Fruit fly (Drosophila melanogaster) whole organism, embryonic: ENCODE results near the gene CG13392.
A peak's percentile ranks its signal among the peaks of the same experiment; 100 is the strongest.

Experiments
- B-H2 ChIP-seq: fragments of 200-800 bp; sonication (Bioruptor generic); optimal IDR thresholded peaks from 2 replicates; lab custom pipeline; 2018; ENCODE audit warnings: missing biosample characterization, mild to moderate bottlenecking, missing genetic modification characterization
- Bdp1 ChIP-seq: fragments of 200-800 bp; sonication (Bioruptor generic); optimal IDR thresholded peaks from 3 replicates; lab custom pipeline; 2016; ENCODE audit warnings: missing biosample characterization, missing genetic modification characterization
- CG10543 ChIP-seq: fragments of 200-800 bp; sonication (Bioruptor generic); optimal IDR thresholded peaks from 3 replicates; lab custom pipeline; 2017; ENCODE audit warnings: missing biosample characterization, mild to moderate bottlenecking, missing genetic modification characterization, moderate library complexity
- CG12391 ChIP-seq: fragments of 200-800 bp; sonication (Bioruptor generic); optimal IDR thresholded peaks from 3 replicates; lab custom pipeline; 2018; ENCODE audit warnings: missing biosample characterization, mild to moderate bottlenecking, missing genetic modification characterization, moderate library complexity
- CG13296 ChIP-seq: fragments of 200-800 bp; sonication (Bioruptor generic); optimal IDR thresholded peaks from 3 replicates; lab custom pipeline; 2018; ENCODE audit warnings: missing biosample characterization, mild to moderate bottlenecking, missing genetic modification characterization
- CG13424 ChIP-seq: fragments of 200-800 bp; sonication (Bioruptor generic); optimal IDR thresholded peaks from 2 replicates; lab custom pipeline; 2019; ENCODE audit warnings: missing biosample characterization, mild to moderate bottlenecking, missing genetic modification characterization, moderate library complexity
- CG14710 ChIP-seq: fragments of 200-800 bp; sonication (Bioruptor generic); optimal IDR thresholded peaks from 3 replicates; lab custom pipeline; 2019; ENCODE audit warnings: missing biosample characterization, mild to moderate bottlenecking, missing genetic modification characterization, moderate library complexity
- CG15269 ChIP-seq: fragments of 200-800 bp; sonication (Bioruptor generic); optimal IDR thresholded peaks from 2 replicates; lab custom pipeline; 2018; ENCODE audit warnings: missing biosample characterization, mild to moderate bottlenecking, missing genetic modification characterization, moderate library complexity
- CG15479 ChIP-seq: fragments of 200-800 bp; sonication (Bioruptor generic); optimal IDR thresholded peaks from 3 replicates; lab custom pipeline; 2019; ENCODE audit warnings: missing biosample characterization, mild to moderate bottlenecking, missing genetic modification characterization, moderate library complexity
- CG15601 ChIP-seq: fragments of 200-800 bp; sonication (Bioruptor generic); optimal IDR thresholded peaks from 3 replicates; lab custom pipeline; 2019; ENCODE audit warnings: missing biosample characterization, mild to moderate bottlenecking, missing genetic modification characterization, moderate library complexity
- CG1602 ChIP-seq: fragments of 200-800 bp; sonication (Bioruptor generic); optimal IDR thresholded peaks from 3 replicates; lab custom pipeline; 2016; ENCODE audit warnings: missing biosample characterization, missing genetic modification characterization
- CG2120 ChIP-seq: fragments of 200-800 bp; sonication (Bioruptor generic); optimal IDR thresholded peaks from 3 replicates; lab custom pipeline; 2016; ENCODE audit warnings: missing biosample characterization, missing genetic modification characterization
- CG30020 ChIP-seq: fragments of 200-800 bp; optimal IDR thresholded peaks from 2 replicates; lab custom pipeline; 2019; ENCODE audit warnings: missing biosample characterization, mild to moderate bottlenecking, missing genetic modification characterization, moderate library complexity
- CG31224 ChIP-seq: fragments of 200-800 bp; sonication (Bioruptor generic); IDR thresholded peaks from 2 replicates; pipeline ENCODE4 v1.3.6; 2022; ENCODE audit warnings: missing biosample characterization, missing genetic modification characterization
- CG32767 ChIP-seq: fragments of 200-800 bp; sonication (Bioruptor generic); IDR thresholded peaks from 2 replicates; pipeline ENCODE4 v1.3.6; 2022; ENCODE audit warnings: missing biosample characterization, missing genetic modification characterization
- CG3995 ChIP-seq: fragments of 200-800 bp; sonication (Bioruptor generic); optimal IDR thresholded peaks from 3 replicates; lab custom pipeline; 2016; ENCODE audit warnings: missing biosample characterization, missing genetic modification characterization
- CG4617 ChIP-seq: fragments of 200-800 bp; sonication (Bioruptor generic); optimal IDR thresholded peaks from 3 replicates; lab custom pipeline; 2016; ENCODE audit warnings: missing biosample characterization, missing genetic modification characterization, borderline replicate concordance
- CG6791 ChIP-seq: fragments of 200-800 bp; sonication (Bioruptor generic); IDR thresholded peaks from 3 replicates; pipeline ENCODE4 v1.3.6; 2022; ENCODE audit warnings: missing biosample characterization, missing genetic modification characterization; ENCODE audit not compliant: partially characterized antibody
- CG7271 ChIP-seq: fragments of 200-800 bp; sonication (Bioruptor generic); optimal IDR thresholded peaks from 2 replicates; lab custom pipeline; 2018; ENCODE audit warnings: missing biosample characterization, mild to moderate bottlenecking, missing genetic modification characterization, moderate library complexity
- CG8359 ChIP-seq: fragments of 200-800 bp; sonication (Bioruptor generic); optimal IDR thresholded peaks from 2 replicates; lab custom pipeline; 2017; ENCODE audit warnings: missing biosample characterization, mild to moderate bottlenecking, missing genetic modification characterization, borderline replicate concordance
- CG9437 ChIP-seq: fragments of 200-800 bp; sonication (Bioruptor generic); optimal IDR thresholded peaks from 2 replicates; lab custom pipeline; 2018; ENCODE audit warnings: missing biosample characterization, mild to moderate bottlenecking, missing genetic modification characterization
- Deaf1 ChIP-seq: fragments of 200-800 bp; optimal IDR thresholded peaks from 3 replicates; lab custom pipeline; 2019; ENCODE audit warnings: missing biosample characterization, mild to moderate bottlenecking, missing genetic modification characterization, moderate library complexity
- Dref ChIP-seq: fragments of 200-800 bp; sonication (Bioruptor generic); IDR thresholded peaks from 2 replicates; pipeline ENCODE4 v1.3.6; 2022; ENCODE audit warnings: missing biosample characterization, missing genetic modification characterization
- E2f2 ChIP-seq: fragments of 200-800 bp; sonication (Bioruptor generic); IDR thresholded peaks from 2 replicates; pipeline ENCODE4 v1.3.6; 2022; ENCODE audit warnings: missing biosample characterization, missing genetic modification characterization
- Lhr ChIP-seq: fragments of 200-800 bp; sonication (Bioruptor generic); optimal IDR thresholded peaks from 3 replicates; lab custom pipeline; 2017; ENCODE audit warnings: mild to moderate bottlenecking, missing biosample characterization, missing genetic modification reagents, missing genetic modification characterization
- Med ChIP-seq: fragments of 200-800 bp; sonication (Bioruptor generic); peaks from one replicate; lab custom pipeline; 2016; ENCODE audit warnings: missing biosample characterization, missing genetic modification characterization, mild to moderate bottlenecking, inconsistent platforms, moderate library complexity
- Myb ChIP-seq: fragments of 200-800 bp; sonication (Bioruptor generic); optimal IDR thresholded peaks from 2 replicates; lab custom pipeline; 2016; ENCODE audit warnings: missing biosample characterization, missing genetic modification characterization
- Rfx ChIP-seq: fragments of 200-800 bp; sonication (Bioruptor generic); IDR thresholded peaks from 2 replicates; pipeline ENCODE4 v1.3.6; 2022; ENCODE audit warnings: missing biosample characterization, missing genetic modification characterization
- Stat92E ChIP-seq, 3 experiments: fragments of >200 bp in 2 of 3; fragments of 200-800 bp in 1 of 3; sonication (Bioruptor generic) in 1 of 3; optimal IDR thresholded peaks; 2 replicates each; lab custom pipeline; 2017 to 2019; ENCODE audit warnings: missing biosample characterization in 3 of 3, missing genetic modification characterization in 3 of 3, mild to moderate bottlenecking in 1 of 3, moderate library complexity in 1 of 3
- amos ChIP-seq: fragments of 200-800 bp; sonication (Bioruptor generic); IDR thresholded peaks from 2 replicates; pipeline ENCODE4 v1.3.6; 2022; ENCODE audit warnings: missing biosample characterization, missing genetic modification characterization; ENCODE audit not compliant: partially characterized antibody
- bab2 ChIP-seq: fragments of 200-800 bp; sonication (Bioruptor generic); optimal IDR thresholded peaks from 2 replicates; lab custom pipeline; 2016; ENCODE audit warnings: missing biosample characterization, missing genetic modification characterization
- bbx ChIP-seq: fragments of 200-800 bp; sonication (Bioruptor generic); IDR thresholded peaks from 2 replicates; pipeline ENCODE4 v1.3.6; 2022; ENCODE audit warnings: missing biosample characterization, missing genetic modification characterization; ENCODE audit not compliant: partially characterized antibody
- btn ChIP-seq: fragments of 200-800 bp; sonication (Bioruptor generic); optimal IDR thresholded peaks from 2 replicates; lab custom pipeline; 2016; ENCODE audit warnings: missing biosample characterization, missing genetic modification characterization
- gce ChIP-seq: fragments of 200-800 bp; sonication (Bioruptor generic); IDR thresholded peaks from 3 replicates; pipeline ENCODE4 v1.3.6; 2022; ENCODE audit warnings: missing biosample characterization, missing genetic modification characterization
- hb ChIP-seq: fragments of 200-800 bp; sonication (Bioruptor generic); IDR thresholded peaks from 3 replicates; pipeline ENCODE4 v1.3.6; 2022; ENCODE audit warnings: missing biosample characterization, missing genetic modification characterization; ENCODE audit not compliant: partially characterized antibody
- jing ChIP-seq: fragments of 200-800 bp; sonication (Bioruptor generic); optimal IDR thresholded peaks from 2 replicates; lab custom pipeline; 2018; ENCODE audit warnings: missing biosample characterization, mild to moderate bottlenecking, missing genetic modification characterization
- lola ChIP-seq, 3 experiments: fragments of >200 bp in 2 of 3; fragments of 200-800 bp in 1 of 3; sonication (Bioruptor generic) in 1 of 3; optimal IDR thresholded peaks; 2 replicates each; lab custom pipeline; 2017 to 2019; ENCODE audit warnings: missing biosample characterization in 3 of 3, missing genetic modification characterization in 3 of 3, mild to moderate bottlenecking in 1 of 3, moderate library complexity in 1 of 3
- nerfin-2 ChIP-seq: fragments of 200-800 bp; sonication (Bioruptor generic); IDR thresholded peaks from 2 replicates; pipeline ENCODE4 v1.3.6; 2022; ENCODE audit warnings: missing biosample characterization, missing genetic modification characterization; ENCODE audit not compliant: partially characterized antibody
- nmo ChIP-seq: fragments of 200-800 bp; sonication (Bioruptor generic); optimal IDR thresholded peaks from 2 replicates; lab custom pipeline; 2018; ENCODE audit warnings: missing biosample characterization, mild to moderate bottlenecking, missing genetic modification characterization, moderate library complexity
- scrt ChIP-seq: fragments of 200-800 bp; sonication (Bioruptor generic); optimal IDR thresholded peaks from 2 replicates; lab custom pipeline; 2018; ENCODE audit warnings: missing biosample characterization, mild to moderate bottlenecking, missing genetic modification characterization, moderate library complexity
- sd ChIP-seq: fragments of 200-800 bp; sonication (Bioruptor generic); optimal IDR thresholded peaks from 3 replicates; lab custom pipeline; 2018; ENCODE audit warnings: missing biosample characterization, mild to moderate bottlenecking, missing genetic modification characterization, moderate library complexity
- seq ChIP-seq: fragments of 200-800 bp; sonication (Bioruptor generic); IDR thresholded peaks from 2 replicates; pipeline ENCODE4 v1.3.6; 2022; ENCODE audit warnings: missing biosample characterization, missing genetic modification characterization
- slp2 ChIP-seq: fragments of 200-800 bp; sonication (Bioruptor generic); optimal IDR thresholded peaks from 2 replicates; lab custom pipeline; 2016; ENCODE audit warnings: missing biosample characterization, missing genetic modification characterization
- sob ChIP-seq: fragments of 200-800 bp; sonication (Bioruptor generic); IDR thresholded peaks from 2 replicates; pipeline ENCODE4 v1.3.6; 2022; ENCODE audit warnings: missing biosample characterization, missing genetic modification characterization
- sqz ChIP-seq: fragments of 200-800 bp; sonication (Bioruptor generic); optimal IDR thresholded peaks from 3 replicates; lab custom pipeline; 2018; ENCODE audit warnings: missing biosample characterization, mild to moderate bottlenecking, missing genetic modification characterization
- zfh2 ChIP-seq: fragments of 200-800 bp; sonication (Bioruptor generic); optimal IDR thresholded peaks from 2 replicates; lab custom pipeline; 2016; ENCODE audit warnings: missing biosample characterization, missing genetic modification characterization

Gene CG13392

DNA sequence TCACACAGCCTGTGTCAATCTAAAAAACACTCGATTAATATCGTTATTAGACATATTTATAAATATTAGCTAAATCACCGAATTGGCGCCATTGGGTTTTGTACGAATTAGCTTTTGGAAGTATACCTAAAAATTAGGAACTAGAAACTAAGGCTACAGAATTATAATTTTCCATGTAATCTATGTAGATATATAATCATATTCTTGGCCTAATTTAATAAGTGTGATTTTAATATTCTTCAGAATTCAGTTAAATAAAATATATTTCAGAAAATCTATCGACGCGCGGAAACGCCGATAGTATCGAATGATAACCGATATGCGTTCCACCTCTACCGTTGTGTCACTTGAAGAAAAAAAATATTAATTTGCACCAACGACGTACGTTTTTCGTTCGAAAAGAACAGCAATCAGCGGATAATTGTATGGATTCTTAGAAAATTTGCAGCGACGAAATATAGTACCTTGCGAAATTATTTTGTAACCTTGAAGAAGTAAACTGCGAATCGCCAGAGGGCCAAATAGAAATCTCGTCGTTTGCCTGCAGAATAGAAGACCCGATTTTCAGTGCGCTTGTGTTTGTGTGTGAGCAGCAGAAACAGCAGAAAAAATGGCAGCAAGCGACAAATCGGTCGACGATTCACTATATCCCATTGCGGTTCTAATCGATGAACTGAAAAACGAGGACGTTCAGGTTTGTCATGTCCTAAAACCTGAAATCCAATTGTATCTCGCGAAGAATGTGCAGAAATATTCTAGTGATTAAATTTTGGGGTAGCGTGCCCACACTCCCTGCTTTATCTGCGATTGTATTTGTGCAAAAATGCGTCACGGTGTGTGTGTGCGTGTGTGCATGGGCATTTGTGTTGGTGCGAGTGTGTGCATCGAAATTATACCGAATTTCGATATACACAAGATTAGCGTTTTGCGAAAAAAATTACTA is 16.6 kb downstream of the CG13392 start, which contains the start of gene Pp2A-29B (continued):
- TF ChIP-seq B-H2 (GFP tag; lab: Kevin White, UChicago) (peak; percentile 57), Lhr (GFP tag; lab: Kevin White, UChicago) (peak; percentile 44), btn (GFP tag; lab: Kevin White, UChicago) (no peak), E2f2 (GFP tag; lab: Robert Waterston, UW) (peak; percentile 88), Rfx (0 out of 2 replicates have a peak, but pooled peaks have one; percentile 11), Stat92E (GFP tag; optimal IDR thresholded peaks at IDR 0.05; lab: Kevin White, UChicago) (peak in 1 of 3 experiments; percentile 14), CG15269 (tag; lab: Kevin White, UChicago) (peak; percentile 9), lola (GFP tag; optimal IDR thresholded peaks at IDR 0.05; lab: Kevin White, UChicago) (peak in 1 of 3 experiments; percentile 32), Myb (GFP tag; lab: Kevin White, UChicago) (no peak), CG32767 (peak; percentile 33; the same call in 1 of the 2 replicates), CG13424 (no peak), CG15601 (tag; lab: Kevin White, UChicago) (peak; percentile 56), Med (GFP tag; lab: Kevin White, UChicago) (peak; percentile 57), Deaf1 (tag; lab: Kevin White, UChicago) (peak; percentile 7), nerfin-2 (peak; percentile 98), sqz (GFP tag; lab: Kevin White, UChicago) (peak; percentile 93), slp2 (GFP tag; lab: Kevin White, UChicago) (no peak), CG3995 (GFP tag; lab: Kevin White, UChicago) (peak; percentile 96), CG9437 (GFP tag; lab: Kevin White, UChicago) (peak; percentile 35), zfh2 (GFP tag; lab: Kevin White, UChicago) (peak; percentile 29), CG10543 (GFP tag; lab: Kevin White, UChicago) (peak; percentile 52), amos (GFP tag; lab: Robert Waterston, UW) (peak; percentile 98), CG4617 (peak; percentile 69), bab2 (no peak), CG8359 (GFP tag; lab: Kevin White, UChicago) (no peak), bbx (GFP tag; lab: Robert Waterston, UW) (peak; percentile 98), CG13296 (GFP tag; lab: Kevin White, UChicago) (no peak), gce (no peak), CG7271 (tag; lab: Kevin White, UChicago) (no peak), sd (tag; lab: Kevin White, UChicago) (peak; percentile 92), seq (GFP tag; lab: Robert Waterston, UW) (no peak), nmo (GFP tag; lab: Kevin White, UChicago) (peak; percentile 78), hb (GFP tag; lab: Robert Waterston, UW) (peak; percentile 99), CG2120 (peak; percentile 19), CG6791 (peak; percentile 98), sob (GFP tag; lab: Robert Waterston, UW) (0 out of 2 replicates have a peak, but pooled peaks have one; percentile 30), CG1602 (GFP tag; lab: Kevin White, UChicago) (no peak), CG14710 (tag; lab: Kevin White, UChicago) (peak; percentile 83), jing (GFP tag; lab: Kevin White, UChicago) (no peak), CG30020 (tag; lab: Kevin White, UChicago) (peak; percentile 71), CG12391 (tag; lab: Kevin White, UChicago) (peak; percentile 54), Bdp1 (GFP tag; lab: Kevin White, UChicago) (no peak), CG31224 (GFP tag; lab: Robert Waterston, UW) (no peak), scrt (GFP tag; lab: Kevin White, UChicago) (peak; percentile 22), CG15479 (peak; percentile 37), Dref (GFP tag; lab: Robert Waterston, UW) (peak; percentile 57)
